Worm (Caenorhabditis elegans): ENCODE data around the gene C49H3.12.

- no peak for TF ChIP-seq flt-1 (GFP tag; IDR thresholded peaks at IDR 0.05)
- no peak for TF ChIP-seq ref-1 (GFP tag; conservative IDR thresholded peaks at IDR 0.05)
- no peak for TF ChIP-seq tab-1 (GFP tag; IDR thresholded peaks at IDR 0.05)
- no peak for TF ChIP-seq klf-2 (GFP tag; conservative IDR thresholded peaks at IDR 0.05)
- no peak for TF ChIP-seq cog-1 (tag; optimal IDR thresholded peaks at IDR 0.05)
- no peak for TF ChIP-seq med-1 (GFP tag; optimal IDR thresholded peaks at IDR 0.05; ENCODE audit: insufficient read depth)
- no peak for TF ChIP-seq T22C8.4 (GFP tag; IDR thresholded peaks at IDR 0.05)
- no peak for TF ChIP-seq ztf-29 (GFP tag; IDR thresholded peaks at IDR 0.05)
These were observed 4.8 kb upstream of the C49H3.12 start for ce11 chrIV:7931873-7932272.
